Worm (Caenorhabditis elegans) whole organism, mixed stage, embryonic: ENCODE measurements around the gene Y54G2A.40.
A peak's percentile ranks its signal among the peaks of the same experiment; 100 is the strongest.
"Not testable (repeated sequence)": the region's sequence is repeated elsewhere in the genome, so short reads cannot be mapped to it uniquely, and the experiment has no call there.

Experiments used
- M03D4.4 ChIP-seq: sonication (generic microtip); optimal IDR thresholded peaks from 2 replicates; lab custom pipeline; 2017; ENCODE audit warnings: mild to moderate bottlenecking, missing genetic modification characterization, missing compliant biosample characterization
- bed-3 ChIP-seq: fragments of 200-800 bp; sonication (Bioruptor generic); optimal IDR thresholded peaks from 3 replicates; lab custom pipeline; 2018; ENCODE audit warnings: mild to moderate bottlenecking, missing genetic modification characterization, moderate library complexity, missing compliant biosample characterization
- blmp-1 ChIP-seq: fragments of 150-350 bp; optimal IDR thresholded peaks from 2 replicates; lab custom pipeline; 2014; ENCODE audit warnings: missing biosample characterization, missing genetic modification characterization
- ceh-43 ChIP-seq: fragments of 200-800 bp; sonication (Bioruptor generic); optimal IDR thresholded peaks from 2 replicates; lab custom pipeline; 2018; ENCODE audit warnings: mild to moderate bottlenecking, missing genetic modification characterization, moderate library complexity, missing compliant biosample characterization
- ceh-83 ChIP-seq: fragments of 200-800 bp; sonication (Bioruptor generic); optimal IDR thresholded peaks from 2 replicates; lab custom pipeline; 2018; ENCODE audit warnings: mild to moderate bottlenecking, missing genetic modification characterization, missing compliant biosample characterization
- ces-1 ChIP-seq: fragments of 150-350 bp; optimal IDR thresholded peaks from 2 replicates; lab custom pipeline; 2014; ENCODE audit warnings: missing biosample characterization, missing genetic modification reagents, missing genetic modification characterization
- cnd-1 ChIP-seq: fragments of 200-800 bp; sonication (Bioruptor generic); optimal IDR thresholded peaks from 2 replicates; lab custom pipeline; 2018; ENCODE audit warnings: mild to moderate bottlenecking, missing genetic modification characterization, missing compliant biosample characterization
- drap-1 ChIP-seq: fragments of 200-800 bp; sonication (Bioruptor generic); optimal IDR thresholded peaks from 3 replicates; lab custom pipeline; 2018; ENCODE audit warnings: mild to moderate bottlenecking, missing genetic modification characterization, missing compliant biosample characterization
- elt-1 ChIP-seq: sonication (generic microtip); optimal IDR thresholded peaks from 2 replicates; lab custom pipeline; 2017; ENCODE audit warnings: missing genetic modification characterization, mild to moderate bottlenecking, missing compliant biosample characterization, antibody characterized with exemption, moderate library complexity, borderline replicate concordance; ENCODE audit not compliant: insufficient read depth
- elt-3 ChIP-seq: fragments of 150-350 bp; optimal IDR thresholded peaks from 2 replicates; lab custom pipeline; 2014; ENCODE audit warnings: missing biosample characterization, missing genetic modification characterization
- flh-1 ChIP-seq: fragments of 200-800 bp; sonication (Bioruptor generic); optimal IDR thresholded peaks from 2 replicates; lab custom pipeline; 2018; ENCODE audit warnings: mild to moderate bottlenecking, missing genetic modification characterization, moderate library complexity, missing compliant biosample characterization
- ham-2 ChIP-seq: fragments of 200-800 bp; sonication (Bioruptor generic); optimal IDR thresholded peaks from 2 replicates; lab custom pipeline; 2018; ENCODE audit warnings: mild to moderate bottlenecking, missing genetic modification characterization, missing compliant biosample characterization
- hlh-1 ChIP-seq: fragments of 150-350 bp; optimal IDR thresholded peaks from 2 replicates; lab custom pipeline; 2014; ENCODE audit warnings: missing biosample characterization, missing genetic modification reagents, missing genetic modification characterization
- lin-32 ChIP-seq: fragments of 200-800 bp; sonication (Bioruptor generic); optimal IDR thresholded peaks from 2 replicates; lab custom pipeline; 2018; ENCODE audit warnings: mild to moderate bottlenecking, missing genetic modification characterization, missing compliant biosample characterization
- lsy-2 ChIP-seq: fragments of 150-350 bp; optimal IDR thresholded peaks from 2 replicates; lab custom pipeline; 2014; ENCODE audit warnings: missing biosample characterization, missing genetic modification characterization
- mep-1 ChIP-seq: fragments of 150-350 bp; optimal IDR thresholded peaks from 2 replicates; lab custom pipeline; 2017; ENCODE audit warnings: missing biosample characterization, missing genetic modification reagents, missing genetic modification characterization, inconsistent platforms
- mls-2 ChIP-seq: sonication (generic microtip); optimal IDR thresholded peaks from 2 replicates; lab custom pipeline; 2016; ENCODE audit warnings: mild to moderate bottlenecking, missing genetic modification characterization, moderate library complexity, missing compliant biosample characterization
- nhr-12 ChIP-seq: fragments of 150-350 bp; optimal IDR thresholded peaks from 2 replicates; lab custom pipeline; 2014; ENCODE audit warnings: missing biosample characterization, missing genetic modification characterization
- nhr-2 ChIP-seq: fragments of 150-350 bp; optimal IDR thresholded peaks from 2 replicates; lab custom pipeline; 2014; ENCODE audit warnings: missing biosample characterization, missing genetic modification characterization
- nhr-237 ChIP-seq: fragments of 150-350 bp; optimal IDR thresholded peaks from 2 replicates; lab custom pipeline; 2014; ENCODE audit warnings: missing biosample characterization, missing genetic modification characterization
- nhr-28 ChIP-seq: fragments of 150-350 bp; optimal IDR thresholded peaks from 2 replicates; lab custom pipeline; 2014; ENCODE audit warnings: missing biosample characterization, missing genetic modification characterization
- sem-2 ChIP-seq: fragments of 200-800 bp; sonication (Bioruptor generic); optimal IDR thresholded peaks from 2 replicates; lab custom pipeline; 2018; ENCODE audit warnings: mild to moderate bottlenecking, missing genetic modification characterization, missing compliant biosample characterization
- sptf-1 ChIP-seq: sonication (generic microtip); optimal IDR thresholded peaks from 2 replicates; lab custom pipeline; 2017; ENCODE audit warnings: mild to moderate bottlenecking, missing genetic modification characterization, moderate library complexity, missing compliant biosample characterization
- tbx-8 ChIP-seq: fragments of 200-800 bp; sonication (Bioruptor generic); optimal IDR thresholded peaks from 2 replicates; lab custom pipeline; 2018; ENCODE audit warnings: mild to moderate bottlenecking, missing genetic modification characterization, moderate library complexity, missing compliant biosample characterization
- unc-120 ChIP-seq: sonication (generic microtip); optimal IDR thresholded peaks from 2 replicates; lab custom pipeline; 2017; ENCODE audit warnings: missing genetic modification characterization, missing compliant biosample characterization; ENCODE audit not compliant: poor library complexity, severe bottlenecking
- unc-62 ChIP-seq: fragments of 150-350 bp; optimal IDR thresholded peaks from 2 replicates; lab custom pipeline; 2014; ENCODE audit warnings: missing biosample characterization, missing genetic modification reagents, missing genetic modification characterization
- zip-8 ChIP-seq: fragments of 150-350 bp; optimal IDR thresholded peaks from 2 replicates; lab custom pipeline; 2014; ENCODE audit warnings: missing biosample characterization, missing genetic modification characterization

Gene Y54G2A.40

ce11 chrIV:2801558-2801957, 44.7 kb upstream of the Y54G2A.40 start, which contains the start of gene Y54G2A.44:
Y54G2A.44 (plus strand) TSS chrIV:2801858.
- not testable (repeated sequence) for TF ChIP-seq nhr-28 (tag; lab: Kevin White, UChicago); nhr-12; ceh-43 (GFP tag; lab: Kevin White, UChicago)

- TF ChIP-seq sptf-1 (tag; lab: Kevin White, UChicago): peak; percentile 51
- TF ChIP-seq ceh-43 (GFP tag; lab: Kevin White, UChicago): peak; percentile 23
- TF ChIP-seq ces-1 (GFP tag; lab: Kevin White, UChicago): no peak
- TF ChIP-seq sem-2 (GFP tag; lab: Kevin White, UChicago): peak; percentile 39
- TF ChIP-seq ceh-83 (GFP tag; lab: Kevin White, UChicago): peak; percentile 63
- TF ChIP-seq lin-32 (GFP tag; lab: Kevin White, UChicago): peak; percentile 14
- peak; percentile 28 for TF ChIP-seq mls-2 (tag; lab: Kevin White, UChicago)
- no peak for TF ChIP-seq bed-3
- TF ChIP-seq nhr-28 (tag; lab: Kevin White, UChicago): no peak
- TF ChIP-seq elt-1 (tag; lab: Kevin White, UChicago): no peak
- TF ChIP-seq cnd-1 (tag; lab: Kevin White, UChicago): peak; percentile 42
- TF ChIP-seq unc-120: peak; percentile 25
- TF ChIP-seq tbx-8 (GFP tag; lab: Kevin White, UChicago): peak; percentile 5
- no peak for TF ChIP-seq flh-1 (GFP tag; lab: Kevin White, UChicago)
- TF ChIP-seq M03D4.4 (tag; lab: Kevin White, UChicago): peak; percentile 56
- TF ChIP-seq unc-62 (GFP tag; lab: Kevin White, UChicago): no peak
- no peak for TF ChIP-seq nhr-237 (tag; lab: Kevin White, UChicago)
These were observed 44.1 kb upstream of the Y54G2A.40 start for ce11 chrIV:2802193-2802592.

ce11 chrIV:2803652-2804051, 42.6 kb upstream of the Y54G2A.40 start, which contains the start of gene Y54G2A.32:
Y54G2A.32 (plus strand) TSS chrIV:2803952.
- TF ChIP-seq lsy-2 (tag; lab: Kevin White, UChicago) (no peak), ham-2 (GFP tag; lab: Kevin White, UChicago) (no peak), M03D4.4 (tag; lab: Kevin White, UChicago) (no peak), drap-1 (GFP tag; lab: Kevin White, UChicago) (no peak)

- TF ChIP-seq nhr-237 (tag; lab: Kevin White, UChicago) (no peak), mep-1 (peak; percentile 36), elt-3 (tag; lab: Kevin White, UChicago) (no peak), tbx-8 (GFP tag; lab: Kevin White, UChicago) (no peak), ceh-43 (GFP tag; lab: Kevin White, UChicago) (peak; percentile 7), mls-2 (tag; lab: Kevin White, UChicago) (peak; percentile 64), sem-2 (GFP tag; lab: Kevin White, UChicago) (peak; percentile 58), flh-1 (GFP tag; lab: Kevin White, UChicago) (peak; percentile 36), unc-120 (peak; percentile 71), lin-32 (GFP tag; lab: Kevin White, UChicago) (peak; percentile 28), drap-1 (GFP tag; lab: Kevin White, UChicago) (peak; percentile 66), lsy-2 (tag; lab: Kevin White, UChicago) (no peak), M03D4.4 (tag; lab: Kevin White, UChicago) (peak; percentile 76), ceh-83 (GFP tag; lab: Kevin White, UChicago) (peak; percentile 72), sptf-1 (tag; lab: Kevin White, UChicago) (peak; percentile 79), hlh-1 (tag; lab: Kevin White, UChicago) (no peak), cnd-1 (tag; lab: Kevin White, UChicago) (peak; percentile 78)
These were observed 40.8 kb upstream of the Y54G2A.40 start, which contains the start of gene Y54G2A.45 for ce11 chrIV:2805525-2805924. Y54G2A.45 (plus strand) TSS chrIV:2805857.

- no peak for TF ChIP-seq mls-2 (tag; lab: Kevin White, UChicago)
- no peak for TF ChIP-seq lsy-2 (tag; lab: Kevin White, UChicago)
- TF ChIP-seq nhr-2 (tag; lab: Kevin White, UChicago): no peak
- no peak for TF ChIP-seq zip-8
- TF ChIP-seq unc-120: no peak
- no peak for TF ChIP-seq ceh-83 (GFP tag; lab: Kevin White, UChicago)
- no peak for TF ChIP-seq elt-3 (tag; lab: Kevin White, UChicago)
These were observed 38.1 kb upstream of the Y54G2A.40 start for ce11 chrIV:2808154-2808553.

- no peak for TF ChIP-seq drap-1 (GFP tag; lab: Kevin White, UChicago)
- peak; percentile 27 for TF ChIP-seq ham-2 (GFP tag; lab: Kevin White, UChicago)
- peak; percentile 88 for TF ChIP-seq blmp-1 (tag; lab: Kevin White, UChicago)
- TF ChIP-seq elt-1 (tag; lab: Kevin White, UChicago): peak; percentile 13
These were observed 37.1 kb upstream of the Y54G2A.40 start, which contains the start of gene Y54G2A.76 for ce11 chrIV:2809208-2809607. Y54G2A.76 (plus strand) TSS chrIV:2809410.
